Fruit fly (Drosophila melanogaster): ENCODE measurements around the gene side-III.

side-III gene

dm6 chr3R:5862032-5862641, 97.2 kb downstream of the side-III start, which contains the start of gene CG2017 (continued):
- TF ChIP-seq CG8319 (GFP tag; optimal IDR thresholded peaks at IDR 0.05) (no peak), CG3919 (GFP tag; optimal IDR thresholded peaks at IDR 0.05) (peak; percentile 49), CG6854 (GFP tag; optimal IDR thresholded peaks at IDR 0.05) (no peak), cyc (GFP tag; optimal IDR thresholded peaks at IDR 0.05) (peak; percentile 54), esn (GFP tag; optimal IDR thresholded peaks at IDR 0.05) (peak; percentile 46), Sox102F (GFP tag; optimal IDR thresholded peaks at IDR 0.05) (no peak), CG9139 (GFP tag; optimal IDR thresholded peaks at IDR 0.05) (no peak), OdsH (GFP tag; optimal IDR thresholded peaks at IDR 0.05) (peak; percentile 25), Smox (GFP tag; optimal IDR thresholded peaks at IDR 0.05) (peak; percentile 27), Eip78C (GFP tag) (peak; percentile 58), salr (GFP tag; optimal IDR thresholded peaks at IDR 0.05) (no peak), CG10669 (GFP tag; optimal IDR thresholded peaks at IDR 0.05) (no peak), fd85E (GFP tag; optimal IDR thresholded peaks at IDR 0.05) (no peak), Blimp-1 (GFP tag; optimal IDR thresholded peaks at IDR 0.05) (no peak), CG34406 (GFP tag; optimal IDR thresholded peaks at IDR 0.05) (peak; percentile 23), Sox15 (GFP tag; optimal IDR thresholded peaks at IDR 0.05) (no peak), Eip75B (GFP tag; optimal IDR thresholded peaks at IDR 0.05) (no peak), CG11294 (GFP tag; IDR thresholded peaks at IDR 0.05) (no peak), pdm3 (GFP tag; optimal IDR thresholded peaks at IDR 0.05) (peak; percentile 11), ss (GFP tag; optimal IDR thresholded peaks at IDR 0.05) (peak in 1 of 2 experiments; percentile 3), Met (GFP tag; optimal IDR thresholded peaks at IDR 0.05) (peak; percentile 44), CG1621 (tag; optimal IDR thresholded peaks at IDR 0.05) (peak; percentile 21), svp (GFP tag) (peak; percentile 83), achi (GFP tag; optimal IDR thresholded peaks at IDR 0.05) (no peak), CG11902 (GFP tag; optimal IDR thresholded peaks at IDR 0.05) (no peak), topi (GFP tag; optimal IDR thresholded peaks at IDR 0.05) (peak; percentile 40), Hr38 (GFP tag; optimal IDR thresholded peaks at IDR 0.05) (no peak), fkh (GFP tag; optimal IDR thresholded peaks at IDR 0.05) (no peak), Hr39 (GFP tag; optimal IDR thresholded peaks at IDR 0.05) (peak; percentile 22), CG6163 (GFP tag; IDR thresholded peaks at IDR 0.05) (peak; percentile 50; the same call in 1 of the 3 replicates), lz (GFP tag; optimal IDR thresholded peaks at IDR 0.05) (peak; percentile 42), CG11762 (GFP tag; optimal IDR thresholded peaks at IDR 0.05; ENCODE audit: insufficient read depth) (no peak), CG16779 (tag; optimal IDR thresholded peaks at IDR 0.05) (no peak)

- TF ChIP-seq CG6163 (GFP tag; IDR thresholded peaks at IDR 0.05) (0 out of 3 replicates have a peak, but pooled peaks have one; percentile 45), esn (GFP tag; optimal IDR thresholded peaks at IDR 0.05) (peak; percentile 68), CG31627 (GFP tag; optimal IDR thresholded peaks at IDR 0.05) (peak; percentile 49), Smox (GFP tag; optimal IDR thresholded peaks at IDR 0.05) (peak; percentile 62), Sox102F (GFP tag; optimal IDR thresholded peaks at IDR 0.05) (peak; percentile 29), CG10631 (GFP tag; optimal IDR thresholded peaks at IDR 0.05) (peak; percentile 59), pdm3 (GFP tag; optimal IDR thresholded peaks at IDR 0.05) (peak; percentile 58), CG15336 (GFP tag; IDR thresholded peaks at IDR 0.05) (peak; percentile 26; the same call in 1 of the 2 replicates), CG3032 (tag; optimal IDR thresholded peaks at IDR 0.05) (peak; percentile 22), spab (GFP tag; optimal IDR thresholded peaks at IDR 0.05) (peak; percentile 7), Eip75B (GFP tag; optimal IDR thresholded peaks at IDR 0.05) (peak; percentile 34), Blimp-1 (GFP tag; optimal IDR thresholded peaks at IDR 0.05) (peak; percentile 74), OdsH (GFP tag; optimal IDR thresholded peaks at IDR 0.05) (peak; percentile 39), Hr4 (GFP tag; optimal IDR thresholded peaks at IDR 0.05) (peak; percentile 45), CG6808 (GFP tag; optimal IDR thresholded peaks at IDR 0.05) (peak; percentile 8), CG8319 (GFP tag; optimal IDR thresholded peaks at IDR 0.05) (no peak), fkh (GFP tag; optimal IDR thresholded peaks at IDR 0.05) (peak; percentile 58), dsx (GFP tag; optimal IDR thresholded peaks at IDR 0.05; ENCODE audit: poor library complexity, severe bottlenecking) (no peak), topi (GFP tag; optimal IDR thresholded peaks at IDR 0.05) (peak; percentile 61), ss (GFP tag; optimal IDR thresholded peaks at IDR 0.05) (peak in 1 of 2 experiments; percentile 4), Sox15 (GFP tag; optimal IDR thresholded peaks at IDR 0.05) (no peak), Hr39 (GFP tag; optimal IDR thresholded peaks at IDR 0.05) (peak; percentile 43), CG11902 (GFP tag; optimal IDR thresholded peaks at IDR 0.05) (peak; percentile 6), vri (GFP tag; optimal IDR thresholded peaks at IDR 0.05) (no peak), lz (GFP tag; optimal IDR thresholded peaks at IDR 0.05) (peak; percentile 61), acj6 (GFP tag; optimal IDR thresholded peaks at IDR 0.05) (peak; percentile 58), eg (GFP tag; IDR thresholded peaks at IDR 0.05) (peak; percentile 49; the same call in 1 of the 3 replicates), CG4318 (GFP tag; optimal IDR thresholded peaks at IDR 0.05) (peak; percentile 59), Sox14 (GFP tag; optimal IDR thresholded peaks at IDR 0.05) (no peak)
These were observed 98.0 kb downstream of the side-III start for dm6 chr3R:5861218-5861902.

Measured in whole organism, prepupa.